Fruit fly (Drosophila melanogaster): ENCODE results near the gene CG43218.

- TF ChIP-seq CG8478 (optimal IDR thresholded peaks at IDR 0.05): no peak
- no peak for TF ChIP-seq Dll (optimal IDR thresholded peaks at IDR 0.05)
These were observed 20.2 kb downstream of the CG43218 start for dm6 chr3L:21277897-21278530.
